Fruit fly (Drosophila melanogaster) whole organism, wandering third instar larva: ENCODE results near the gene Mt2.

ENCODE experiments used
- Hr78 ChIP-seq: fragments of >200 bp; optimal IDR thresholded peaks from 2 replicates; lab custom pipeline; 2017; ENCODE audit warnings: missing biosample characterization, missing genetic modification characterization
- Hr83 ChIP-seq: fragments of 200-300 bp; sonication (Bioruptor generic); optimal IDR thresholded peaks from 2 replicates; lab custom pipeline; 2016; ENCODE audit warnings: missing biosample characterization, mild to moderate bottlenecking, missing genetic modification characterization, moderate library complexity; ENCODE audit not compliant: poor library complexity, severe bottlenecking
- Myc ChIP-seq: fragments of >200 bp; optimal IDR thresholded peaks from 2 replicates; lab custom pipeline; 2017
- dsf ChIP-seq: sonication (Bioruptor generic); optimal IDR thresholded peaks from 2 replicates; lab custom pipeline; 2016; ENCODE audit warnings: missing biosample characterization, missing genetic modification characterization, borderline replicate concordance
- h ChIP-seq: fragments of 200-800 bp; sonication (Bioruptor generic); optimal IDR thresholded peaks from 3 replicates; lab custom pipeline; 2016; ENCODE audit warnings: missing biosample characterization, mild to moderate bottlenecking, missing genetic modification characterization
- pan ChIP-seq: fragments of >200 bp; optimal IDR thresholded peaks from 2 replicates; lab custom pipeline; 2017
- psq ChIP-seq: fragments of 200-800 bp; sonication (Bioruptor generic); optimal IDR thresholded peaks from 3 replicates; lab custom pipeline; 2017; ENCODE audit warnings: missing biosample characterization, mild to moderate bottlenecking, missing genetic modification characterization, moderate library complexity
- rgr ChIP-seq: fragments of 200-800 bp; sonication (Bioruptor generic); optimal IDR thresholded peaks from 3 replicates; lab custom pipeline; 2016; ENCODE audit warnings: missing biosample characterization, mild to moderate bottlenecking, missing genetic modification characterization
- sage ChIP-seq: fragments of 200-800 bp; sonication (Bioruptor generic); optimal IDR thresholded peaks from 2 replicates; lab custom pipeline; 2016; ENCODE audit warnings: missing biosample characterization, mild to moderate bottlenecking, missing genetic modification characterization

- TF ChIP-seq rgr (GFP tag; lab: Kevin White, UChicago) (no peak), dsf (no peak), h (no peak), Myc (lab: Kevin White, UChicago) (no peak), psq (GFP tag; lab: Kevin White, UChicago) (no peak), sage (GFP tag; lab: Kevin White, UChicago) (no peak), pan (lab: Kevin White, UChicago) (no peak), Hr83 (no peak), Hr78 (no peak)
Observed at dm6 chr2L:12078695-12079094, 17.6 kb upstream of the Mt2 start.
